Worm (Caenorhabditis elegans): Measurements from ENCODE around the gene F07C3.16.
A peak's percentile ranks its signal among the peaks of the same experiment; 100 is the strongest.

F07C3.16 gene

ce11 chrV:9243171-9243996, 14.0 kb downstream of the F07C3.16 start, which contains the start of gene glo-4:
Gene glo-4 (minus strand): TSS chrV:9243221.
- TF ChIP-seq lin-13 (GFP tag; optimal IDR thresholded peaks at IDR 0.05) (peak; percentile 81), ztf-4 (tag; optimal IDR thresholded peaks at IDR 0.05) (peak; percentile 61), nhr-129 (tag; optimal IDR thresholded peaks at IDR 0.05) (peak; percentile 89), ama-1 (optimal IDR thresholded peaks at IDR 0.05) (peak; percentile 55), F13H6.1 (tag; optimal IDR thresholded peaks at IDR 0.05) (peak; percentile 80), fos-1 (tag; optimal IDR thresholded peaks at IDR 0.05) (peak; percentile 70), unc-55 (GFP tag; optimal IDR thresholded peaks at IDR 0.05) (peak; percentile 90), gmeb-1 (tag; optimal IDR thresholded peaks at IDR 0.05) (peak; percentile 77), elt-3 (tag; optimal IDR thresholded peaks at IDR 0.05) (no peak), skn-1 (tag; optimal IDR thresholded peaks at IDR 0.05) (no peak), C34F6.9 (tag; optimal IDR thresholded peaks at IDR 0.05) (peak; percentile 91), sem-4 (tag; optimal IDR thresholded peaks at IDR 0.05) (peak; percentile 89), snpc-4 (tag; optimal IDR thresholded peaks at IDR 0.05) (peak; percentile 46), nhr-21 (tag; optimal IDR thresholded peaks at IDR 0.05) (peak; percentile 72), nhr-12 (tag; optimal IDR thresholded peaks at IDR 0.05) (no peak), nhr-10 (tag; optimal IDR thresholded peaks at IDR 0.05) (no peak), lin-39 (tag; optimal IDR thresholded peaks at IDR 0.05) (no peak), egl-27 (tag; optimal IDR thresholded peaks at IDR 0.05) (peak; percentile 52), nhr-6 (tag; optimal IDR thresholded peaks at IDR 0.05) (peak; percentile 81), nhr-237 (tag; optimal IDR thresholded peaks at IDR 0.05) (no peak), zag-1 (tag; optimal IDR thresholded peaks at IDR 0.05) (no peak), R02D3.7 (tag; optimal IDR thresholded peaks at IDR 0.05) (no peak), sma-3 (GFP tag; optimal IDR thresholded peaks at IDR 0.05) (peak; percentile 79), mab-5 (tag; optimal IDR thresholded peaks at IDR 0.05) (peak; percentile 71), crh-2 (tag; optimal IDR thresholded peaks at IDR 0.05) (peak; percentile 87), sma-9 (GFP tag; optimal IDR thresholded peaks at IDR 0.05) (peak; percentile 91), sma-9 (tag; optimal IDR thresholded peaks at IDR 0.05) (no peak), lsy-2 (tag; optimal IDR thresholded peaks at IDR 0.05) (peak; percentile 72 to 91), blmp-1 (tag; optimal IDR thresholded peaks at IDR 0.05; ENCODE audit: insufficient read depth) (no peak)

ce11 chrV:9232296-9232695, 25.1 kb downstream of the F07C3.16 start, which contains the start of gene F07C3.3:
Gene F07C3.3 (minus strand): TSS chrV:9232396.
- TF ChIP-seq peb-1 (tag; optimal IDR thresholded peaks at IDR 0.05) (no peak), C34F6.9 (tag; optimal IDR thresholded peaks at IDR 0.05) (no peak), blmp-1 (tag; optimal IDR thresholded peaks at IDR 0.05; ENCODE audit: insufficient read depth) (no peak), sma-3 (GFP tag; optimal IDR thresholded peaks at IDR 0.05) (no peak)

- TF ChIP-seq unc-55 (GFP tag; optimal IDR thresholded peaks at IDR 0.05) (peak; percentile 49), C34F6.9 (tag; optimal IDR thresholded peaks at IDR 0.05) (peak; percentile 54), ceh-16 (tag; optimal IDR thresholded peaks at IDR 0.05) (no peak), lsy-2 (tag; optimal IDR thresholded peaks at IDR 0.05) (peak in 1 of 2 experiments; percentile 36), lin-39 (tag; optimal IDR thresholded peaks at IDR 0.05) (no peak), crh-2 (tag; optimal IDR thresholded peaks at IDR 0.05) (peak; percentile 16), nhr-129 (tag; optimal IDR thresholded peaks at IDR 0.05) (peak; percentile 8), lin-11 (tag; optimal IDR thresholded peaks at IDR 0.05) (no peak)
Observed at ce11 chrV:9225675-9226144, 31.7 kb downstream of the F07C3.16 start, which contains the start of gene F07C3.2. Gene F07C3.2 (plus strand): TSS chrV:9226094.

ce11 chrV:9224981-9225380, 32.4 kb downstream of the F07C3.16 start:
- TF ChIP-seq sma-9 (GFP tag; optimal IDR thresholded peaks at IDR 0.05) (no peak), sma-9 (tag; optimal IDR thresholded peaks at IDR 0.05) (no peak), F13H6.1 (tag; optimal IDR thresholded peaks at IDR 0.05) (no peak), unc-55 (GFP tag; optimal IDR thresholded peaks at IDR 0.05) (peak; percentile 26), lin-11 (tag; optimal IDR thresholded peaks at IDR 0.05) (no peak), blmp-1 (tag; optimal IDR thresholded peaks at IDR 0.05; ENCODE audit: insufficient read depth) (peak; percentile 74), elt-3 (tag; optimal IDR thresholded peaks at IDR 0.05) (no peak), nhr-237 (tag; optimal IDR thresholded peaks at IDR 0.05) (no peak)

ce11 chrV:9224377-9224776, 33.0 kb downstream of the F07C3.16 start:
- TF ChIP-seq nhr-12 (tag; optimal IDR thresholded peaks at IDR 0.05) (no peak), lin-39 (tag; optimal IDR thresholded peaks at IDR 0.05) (no peak), ceh-16 (tag; optimal IDR thresholded peaks at IDR 0.05) (no peak), nhr-10 (tag; optimal IDR thresholded peaks at IDR 0.05) (no peak), nhr-129 (tag; optimal IDR thresholded peaks at IDR 0.05) (no peak), nhr-25 (tag; optimal IDR thresholded peaks at IDR 0.05) (no peak), unc-55 (GFP tag; optimal IDR thresholded peaks at IDR 0.05) (no peak), blmp-1 (tag; optimal IDR thresholded peaks at IDR 0.05; ENCODE audit: insufficient read depth) (no peak), skn-1 (tag; optimal IDR thresholded peaks at IDR 0.05) (no peak), nhr-77 (tag; optimal IDR thresholded peaks at IDR 0.05) (no peak), C34F6.9 (tag; optimal IDR thresholded peaks at IDR 0.05) (no peak), sma-9 (GFP tag; optimal IDR thresholded peaks at IDR 0.05) (no peak), sma-9 (tag; optimal IDR thresholded peaks at IDR 0.05) (no peak), sem-4 (tag; optimal IDR thresholded peaks at IDR 0.05) (no peak), mbf-1 (tag; optimal IDR thresholded peaks at IDR 0.05) (no peak), nhr-23 (tag; optimal IDR thresholded peaks at IDR 0.05) (no peak), peb-1 (tag; optimal IDR thresholded peaks at IDR 0.05) (no peak), Y55F3AM.14 (GFP tag; optimal IDR thresholded peaks at IDR 0.05) (no peak), nhr-6 (tag; optimal IDR thresholded peaks at IDR 0.05) (no peak)

Data from whole organism, L2 larva.